Fruit fly (Drosophila melanogaster) S2 (cell line): ENCODE measurements around the gene CG33642.
A peak's percentile ranks its signal among the peaks of the same experiment; 100 is the strongest.

Experiments
- CG8478 ChIP-seq: fragments of >200 bp; optimal IDR thresholded peaks from 2 replicates; lab custom pipeline; 2018
- CTCF ChIP-seq, 2 experiments: fragments of >200 bp; optimal IDR thresholded peaks; 2 replicates each; lab custom pipeline; 2018

Gene CG33642

dm6 chr2L:13529675-13530074 lies at the start of gene CG33642:
Gene CG33642, plus strand, starts transcription at chr2L:13529975.
- TF ChIP-seq CTCF (optimal IDR thresholded peaks at IDR 0.05; lab: Kevin White, UChicago) = no peak
- TF ChIP-seq CG8478 (lab: Kevin White, UChicago) = no peak

- no peak for TF ChIP-seq CTCF (optimal IDR thresholded peaks at IDR 0.05; lab: Kevin White, UChicago)
- no peak for TF ChIP-seq CG8478 (lab: Kevin White, UChicago)
Measured at dm6 chr2L:13482258-13482657, 47.5 kb upstream of the CG33642 start.

dm6 chr2L:13497915-13498314 lies 31.9 kb upstream of the CG33642 start:
- TF ChIP-seq CG8478 (lab: Kevin White, UChicago) = no peak
- no peak for TF ChIP-seq CTCF (optimal IDR thresholded peaks at IDR 0.05; lab: Kevin White, UChicago)

dm6 chr2L:13500416-13500815 lies 29.4 kb upstream of the CG33642 start:
- TF ChIP-seq CG8478 (lab: Kevin White, UChicago) (no peak), CTCF (optimal IDR thresholded peaks at IDR 0.05; lab: Kevin White, UChicago) (peak; percentile 73 to 90)

dm6 chr2L:13509533-13510240 lies 20.1 kb upstream of the CG33642 start:
- TF ChIP-seq CG8478 (lab: Kevin White, UChicago) = no peak
- no peak for TF ChIP-seq CTCF (optimal IDR thresholded peaks at IDR 0.05; lab: Kevin White, UChicago)

dm6 chr2L:13510870-13511867 lies 18.6 kb upstream of the CG33642 start:
- no peak for TF ChIP-seq CTCF (optimal IDR thresholded peaks at IDR 0.05; lab: Kevin White, UChicago)
- TF ChIP-seq CG8478 (lab: Kevin White, UChicago) = no peak

dm6 chr2L:13512182-13513032 lies 17.4 kb upstream of the CG33642 start:
- TF ChIP-seq CG8478 (lab: Kevin White, UChicago) (no peak), CTCF (optimal IDR thresholded peaks at IDR 0.05; lab: Kevin White, UChicago) (no peak)

dm6 chr2L:13513033-13513330 lies 16.8 kb upstream of the CG33642 start:
- no peak for TF ChIP-seq CG8478 (lab: Kevin White, UChicago)

- TF ChIP-seq CG8478 (lab: Kevin White, UChicago) (no peak), CTCF (optimal IDR thresholded peaks at IDR 0.05; lab: Kevin White, UChicago) (no peak)
Measured at dm6 chr2L:13513331-13514261, 16.2 kb upstream of the CG33642 start.

dm6 chr2L:13514262-13514937 lies 15.4 kb upstream of the CG33642 start:
- TF ChIP-seq CG8478 (lab: Kevin White, UChicago) = no peak

dm6 chr2L:13514945-13515687 lies 14.7 kb upstream of the CG33642 start:
- TF ChIP-seq CTCF (optimal IDR thresholded peaks at IDR 0.05; lab: Kevin White, UChicago) (no peak), CG8478 (lab: Kevin White, UChicago) (no peak)

- no peak for TF ChIP-seq CTCF (optimal IDR thresholded peaks at IDR 0.05; lab: Kevin White, UChicago)
- TF ChIP-seq CG8478 (lab: Kevin White, UChicago) = no peak
Measured at dm6 chr2L:13515688-13516037, 14.1 kb upstream of the CG33642 start.
